Fruit fly (Drosophila melanogaster): ENCODE results near the gene CG13841.

dm6 chr3R:22816078-22816436, 48.6 kb upstream of the CG13841 start, which contains the start of gene CG13840:
- TF ChIP-seq CTCF (optimal IDR thresholded peaks at IDR 0.05) (no peak), CG8478 (optimal IDR thresholded peaks at IDR 0.05) (no peak)

All from S2 (cell line).